Fruit fly (Drosophila melanogaster): ENCODE data around the gene CG5096.

DNA sequence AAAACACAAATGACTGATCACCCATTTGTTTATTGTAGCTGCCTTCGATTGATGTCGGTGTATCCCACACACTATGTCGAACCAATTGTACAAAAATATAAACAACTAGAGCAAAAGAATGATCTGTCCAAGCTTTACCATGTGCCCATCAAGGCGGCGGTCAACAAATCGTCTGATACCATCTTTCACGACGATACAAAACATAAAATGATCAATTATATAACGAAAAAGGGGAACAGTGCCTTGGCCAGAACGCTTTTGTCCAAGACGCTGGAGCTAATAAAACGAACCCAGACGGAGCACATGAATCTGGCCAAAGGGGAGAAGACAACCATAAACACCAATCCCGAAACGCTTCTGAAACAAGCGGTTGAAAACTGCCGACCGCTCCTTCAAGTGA lies 4.8 kb downstream of the CG5096 start:
- no peak for TF ChIP-seq CG17806 (tag; optimal IDR thresholded peaks at IDR 0.05)
- no peak for TF ChIP-seq CG12605 (GFP tag; IDR thresholded peaks at IDR 0.05)
- no peak for TF ChIP-seq CG8301 (tag; optimal IDR thresholded peaks at IDR 0.05)
- no peak for TF ChIP-seq Pif1A (GFP tag; optimal IDR thresholded peaks at IDR 0.05)
- no peak for TF ChIP-seq Ets98B (GFP tag; IDR thresholded peaks at IDR 0.05)
